Worm (Caenorhabditis elegans) whole organism, L2 larva: Measurements from ENCODE around the gene aptf-4.

Experiments
- F13H6.1 ChIP-seq: sonication (generic microtip); optimal IDR thresholded peaks from 2 replicates; lab custom pipeline; 2016; ENCODE audit warnings: missing genetic modification characterization, missing compliant biosample characterization
- R02D3.7 ChIP-seq: fragments of 150-350 bp; optimal IDR thresholded peaks from 2 replicates; lab custom pipeline; 2014; ENCODE audit warnings: missing biosample characterization, missing genetic modification characterization
- Y55F3AM.14 ChIP-seq: fragments of 200-800 bp; sonication (Bioruptor generic); optimal IDR thresholded peaks from 2 replicates; lab custom pipeline; 2018; ENCODE audit warnings: mild to moderate bottlenecking, missing genetic modification characterization, missing compliant biosample characterization
- aly-2 ChIP-seq: fragments of 150-350 bp; optimal IDR thresholded peaks from 2 replicates; lab custom pipeline; 2014; ENCODE audit warnings: missing biosample characterization, missing genetic modification characterization
- ama-1 ChIP-seq: fragments of 150-350 bp; optimal IDR thresholded peaks from 2 replicates; lab custom pipeline; 2018; ENCODE audit warnings: inconsistent platforms
- blmp-1 ChIP-seq: sonication (generic microtip); optimal IDR thresholded peaks from 2 replicates; lab custom pipeline; 2017; ENCODE audit warnings: missing genetic modification characterization, mild to moderate bottlenecking, missing compliant biosample characterization, antibody characterized with exemption, moderate library complexity; ENCODE audit not compliant: insufficient read depth
- crh-2 ChIP-seq: sonication (generic microtip); optimal IDR thresholded peaks from 2 replicates; lab custom pipeline; 2017; ENCODE audit warnings: missing biosample characterization, missing genetic modification characterization
- dmd-4 ChIP-seq: sonication (generic microtip); optimal IDR thresholded peaks from 2 replicates; lab custom pipeline; 2017; ENCODE audit warnings: missing biosample characterization, missing genetic modification characterization
- egl-27 ChIP-seq: sonication (generic microtip); optimal IDR thresholded peaks from 3 replicates; lab custom pipeline; 2017; ENCODE audit warnings: missing biosample characterization, missing genetic modification reagents, missing genetic modification characterization
- elt-1 ChIP-seq: fragments of 150-350 bp; optimal IDR thresholded peaks from 2 replicates; lab custom pipeline; 2014; ENCODE audit warnings: missing biosample characterization, missing genetic modification characterization
- elt-3 ChIP-seq: sonication (generic microtip); optimal IDR thresholded peaks from 2 replicates; lab custom pipeline; 2017; ENCODE audit warnings: missing biosample characterization, missing genetic modification characterization
- fos-1 ChIP-seq: fragments of 150-350 bp; optimal IDR thresholded peaks from 2 replicates; lab custom pipeline; 2014; ENCODE audit warnings: missing biosample characterization, missing genetic modification characterization
- gmeb-1 ChIP-seq: fragments of 150-350 bp; optimal IDR thresholded peaks from 2 replicates; lab custom pipeline; 2014; ENCODE audit warnings: missing biosample characterization, missing genetic modification characterization
- lin-13 ChIP-seq: fragments of 150-350 bp; optimal IDR thresholded peaks from 2 replicates; lab custom pipeline; 2014; ENCODE audit warnings: missing biosample characterization, missing genetic modification reagents, missing genetic modification characterization
- lin-39 ChIP-seq: fragments of 150-350 bp; optimal IDR thresholded peaks from 2 replicates; lab custom pipeline; 2014; ENCODE audit warnings: missing biosample characterization, missing genetic modification reagents, missing genetic modification characterization
- lsy-2 ChIP-seq, 2 experiments: fragments of 150-350 bp in 1 of 2; sonication (generic microtip) in 1 of 2; optimal IDR thresholded peaks; 2 replicates each; lab custom pipeline; 2014 to 2017; ENCODE audit warnings: missing biosample characterization in 2 of 2, missing genetic modification characterization in 2 of 2
- mbf-1 ChIP-seq: sonication (generic microtip); optimal IDR thresholded peaks from 2 replicates; lab custom pipeline; 2017; ENCODE audit warnings: missing biosample characterization, missing genetic modification characterization
- mdl-1 ChIP-seq, 2 experiments: fragments of 150-350 bp in 1 of 2; sonication (generic microtip) in 1 of 2; optimal IDR thresholded peaks; 2 replicates each; lab custom pipeline; 2017; ENCODE audit warnings: missing biosample characterization in 2 of 2, missing genetic modification characterization in 2 of 2
- nhr-10 ChIP-seq: sonication (generic microtip); optimal IDR thresholded peaks from 2 replicates; lab custom pipeline; 2017; ENCODE audit warnings: missing biosample characterization, missing genetic modification characterization
- nhr-11 ChIP-seq: fragments of 150-350 bp; optimal IDR thresholded peaks from 2 replicates; lab custom pipeline; 2014; ENCODE audit warnings: missing biosample characterization, missing genetic modification characterization
- nhr-12 ChIP-seq: fragments of 150-350 bp; optimal IDR thresholded peaks from 2 replicates; lab custom pipeline; 2014; ENCODE audit warnings: missing biosample characterization, missing genetic modification characterization
- nhr-25 ChIP-seq: fragments of 150-350 bp; sonication (generic microtip); optimal IDR thresholded peaks from 3 replicates; lab custom pipeline; 2014; ENCODE audit warnings: missing biosample characterization, missing genetic modification characterization
- nhr-6 ChIP-seq: fragments of 150-350 bp; optimal IDR thresholded peaks from 2 replicates; lab custom pipeline; 2014; ENCODE audit warnings: missing biosample characterization, missing genetic modification characterization
- nhr-77 ChIP-seq: fragments of 150-350 bp; optimal IDR thresholded peaks from 2 replicates; lab custom pipeline; 2014; ENCODE audit warnings: missing biosample characterization, missing genetic modification characterization
- peb-1 ChIP-seq: fragments of 150-350 bp; optimal IDR thresholded peaks from 2 replicates; lab custom pipeline; 2014; ENCODE audit warnings: missing biosample characterization, missing genetic modification characterization
- sem-4 ChIP-seq: fragments of 150-350 bp; optimal IDR thresholded peaks from 2 replicates; lab custom pipeline; 2014; ENCODE audit warnings: missing biosample characterization, missing genetic modification reagents, missing genetic modification characterization
- skn-1 ChIP-seq: sonication (generic microtip); optimal IDR thresholded peaks from 2 replicates; lab custom pipeline; 2017; ENCODE audit warnings: missing biosample characterization, missing genetic modification characterization
- sma-9 ChIP-seq, 2 experiments: fragments of 150-350 bp in 1 of 2; sonication (generic microtip) in 1 of 2; optimal IDR thresholded peaks; 2 replicates each; lab custom pipeline; 2014 to 2016; ENCODE audit warnings: missing genetic modification characterization in 2 of 2, mild to moderate bottlenecking in 1 of 2, missing biosample characterization in 1 of 2, missing compliant biosample characterization in 1 of 2, missing genetic modification reagents in 1 of 2, moderate library complexity in 1 of 2
- snpc-4 ChIP-seq: fragments of 150-350 bp; optimal IDR thresholded peaks from 2 replicates; lab custom pipeline; 2014; ENCODE audit warnings: missing biosample characterization, missing genetic modification characterization
- unc-39 ChIP-seq: fragments of 150-350 bp; optimal IDR thresholded peaks from 2 replicates; lab custom pipeline; 2014; ENCODE audit warnings: missing biosample characterization, missing genetic modification characterization
- zag-1 ChIP-seq: fragments of 150-350 bp; optimal IDR thresholded peaks from 2 replicates; lab custom pipeline; 2014; ENCODE audit warnings: missing biosample characterization, missing genetic modification characterization
- ztf-1 ChIP-seq: fragments of 200-800 bp; sonication (Bioruptor generic); conservative IDR thresholded peaks from 2 replicates; pipeline ENCODE4 v1.3.6; 2022; ENCODE audit warnings: missing genetic modification characterization, missing compliant biosample characterization
- ztf-4 ChIP-seq: fragments of 150-350 bp; optimal IDR thresholded peaks from 2 replicates; lab custom pipeline; 2014; ENCODE audit warnings: missing biosample characterization, missing genetic modification characterization

Gene aptf-4

DNA sequence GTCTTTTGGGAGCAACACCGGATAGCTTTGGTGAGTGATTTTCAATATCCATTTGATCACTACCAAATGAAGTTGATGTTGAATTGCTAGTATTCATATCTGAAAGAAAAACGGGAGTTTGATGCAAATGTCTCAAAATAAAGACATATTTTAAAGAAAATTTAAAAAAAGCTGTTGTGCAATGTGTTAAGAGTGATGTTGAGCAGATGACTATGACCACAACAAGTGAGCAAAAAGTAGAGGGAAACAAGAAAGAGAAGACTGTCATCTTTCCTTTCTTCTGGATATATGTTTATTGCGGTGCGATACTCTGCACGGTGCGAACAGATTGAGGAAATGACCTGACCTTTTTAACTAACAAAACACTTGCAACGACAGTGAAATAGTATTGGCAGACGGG is 32.6 kb downstream of the aptf-4 start, which contains the start of gene T22C8.4:
Gene T22C8.4 (minus strand): TSS at position 101 of the 400 bp plus-strand sequence.
- TF ChIP-seq ztf-1 (GFP tag; lab: Robert Waterston, UW) (no peak), nhr-11 (tag; lab: Kevin White, UChicago) (no peak), egl-27 (tag; lab: Kevin White, UChicago) (no peak), R02D3.7 (tag; lab: Kevin White, UChicago) (no peak), elt-3 (tag; lab: Kevin White, UChicago) (no peak), fos-1 (tag; lab: Kevin White, UChicago) (no peak), skn-1 (tag; lab: Kevin White, UChicago) (no peak), unc-39 (no peak), ztf-4 (tag; lab: Kevin White, UChicago) (no peak), mbf-1 (tag; lab: Kevin White, UChicago) (no peak)

DNA sequence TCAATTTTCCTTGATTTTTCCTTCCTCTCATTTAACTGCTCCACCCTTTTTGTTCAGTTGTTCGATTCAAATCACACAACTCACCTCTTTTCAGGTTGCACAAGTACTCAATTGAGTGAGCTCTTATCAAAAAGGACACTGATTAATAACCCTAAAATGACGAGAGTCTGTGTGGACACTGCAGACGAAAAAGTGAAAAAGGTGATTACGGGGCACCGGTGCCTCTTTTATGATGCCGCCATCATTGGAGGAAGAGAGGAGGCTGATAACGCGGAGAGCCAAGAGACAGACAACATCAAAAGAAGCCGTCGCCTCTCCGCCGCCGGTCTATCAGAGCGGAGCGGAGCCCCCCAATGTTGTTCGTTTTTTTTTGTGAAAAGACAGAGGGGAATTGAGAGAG is 34.4 kb downstream of the aptf-4 start, which contains the start of gene sptf-2:
Gene sptf-2 (plus strand): TSS at position 297 of the 400 bp plus-strand sequence.
- no peak for TF ChIP-seq dmd-4 (tag; lab: Kevin White, UChicago)
- TF ChIP-seq F13H6.1 (tag; lab: Kevin White, UChicago), result peak; percentile 5
- TF ChIP-seq nhr-10 (tag; lab: Kevin White, UChicago), result no peak
- no peak for TF ChIP-seq snpc-4 (tag; lab: Kevin White, UChicago)
- no peak for TF ChIP-seq unc-39
- TF ChIP-seq sem-4 (tag; lab: Kevin White, UChicago), result no peak
- no peak for TF ChIP-seq nhr-77
- TF ChIP-seq aly-2 (tag; lab: Kevin White, UChicago), result no peak
- no peak for TF ChIP-seq zag-1 (tag; lab: Kevin White, UChicago)
- TF ChIP-seq crh-2, result peak; percentile 29
- TF ChIP-seq sma-9 (GFP tag; optimal IDR thresholded peaks at IDR 0.05; lab: Kevin White, UChicago), result peak; percentile 1
- no peak for TF ChIP-seq sma-9 (tag; optimal IDR thresholded peaks at IDR 0.05; lab: Kevin White, UChicago)
- TF ChIP-seq fos-1 (tag; lab: Kevin White, UChicago), result peak; percentile 97
- no peak for TF ChIP-seq egl-27 (tag; lab: Kevin White, UChicago)
- no peak for TF ChIP-seq R02D3.7 (tag; lab: Kevin White, UChicago)
- TF ChIP-seq gmeb-1 (tag; lab: Kevin White, UChicago), result peak; percentile 9
- TF ChIP-seq, all 48 proteins: peak for 5

DNA sequence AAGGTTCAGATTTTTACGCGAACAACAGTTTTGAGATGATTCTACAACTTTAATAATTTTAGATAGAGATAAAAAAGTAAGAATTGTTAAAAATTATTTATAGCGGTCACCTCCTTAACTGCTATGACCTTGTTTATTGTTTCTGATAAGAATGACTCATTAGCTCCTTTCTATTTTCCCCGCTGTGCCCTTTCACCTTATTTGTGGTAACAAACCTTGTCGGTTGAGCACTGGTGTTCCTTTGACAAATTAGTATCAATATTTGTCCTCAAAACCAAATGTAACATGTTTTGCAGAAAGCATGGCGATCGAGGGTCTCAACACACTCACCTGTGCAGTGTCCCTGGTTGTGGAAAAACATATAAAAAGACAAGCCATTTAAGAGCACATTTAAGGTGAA is 35.8 kb downstream of the aptf-4 start:
- no peak for TF ChIP-seq fos-1 (tag; lab: Kevin White, UChicago)
- TF ChIP-seq sem-4 (tag; lab: Kevin White, UChicago), result no peak
- TF ChIP-seq peb-1, result no peak
- no peak for TF ChIP-seq nhr-12 (tag; lab: Kevin White, UChicago)
- TF ChIP-seq nhr-11 (tag; lab: Kevin White, UChicago), result no peak
- no peak for TF ChIP-seq nhr-25
- no peak for TF ChIP-seq elt-1 (tag; lab: Kevin White, UChicago)
- TF ChIP-seq blmp-1 (tag; lab: Kevin White, UChicago), result no peak
- TF ChIP-seq F13H6.1 (tag; lab: Kevin White, UChicago), result no peak

DNA sequence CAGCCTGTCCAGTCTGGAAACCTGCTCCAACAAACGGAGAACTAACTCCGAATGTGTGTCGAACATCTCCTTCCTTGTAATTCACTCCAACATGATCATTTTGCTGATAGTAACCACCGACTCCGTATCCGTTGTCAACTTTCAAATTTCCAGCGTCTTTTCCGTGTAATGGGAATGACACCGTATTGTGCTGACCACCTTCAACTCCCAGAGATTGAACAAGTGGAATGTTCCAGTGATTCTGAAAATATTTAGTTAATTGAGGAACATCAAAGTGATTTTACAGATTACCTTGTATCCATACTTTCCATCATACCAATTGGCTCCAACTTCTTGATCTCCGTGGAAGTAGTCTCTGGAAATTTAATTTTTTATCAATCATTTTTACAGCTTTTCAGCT is 37.1 kb downstream of the aptf-4 start:
- no peak for TF ChIP-seq nhr-10 (tag; lab: Kevin White, UChicago)
- no peak for TF ChIP-seq Y55F3AM.14
- TF ChIP-seq F13H6.1 (tag; lab: Kevin White, UChicago), result no peak
- no peak for TF ChIP-seq ama-1 (lab: Kevin White, UChicago)
- TF ChIP-seq lsy-2 (tag; optimal IDR thresholded peaks at IDR 0.05; lab: Kevin White, UChicago), result no peak
- TF ChIP-seq lin-39 (tag; lab: Kevin White, UChicago), result no peak
- no peak for TF ChIP-seq dmd-4 (tag; lab: Kevin White, UChicago)
- TF ChIP-seq egl-27 (tag; lab: Kevin White, UChicago), result no peak

DNA sequence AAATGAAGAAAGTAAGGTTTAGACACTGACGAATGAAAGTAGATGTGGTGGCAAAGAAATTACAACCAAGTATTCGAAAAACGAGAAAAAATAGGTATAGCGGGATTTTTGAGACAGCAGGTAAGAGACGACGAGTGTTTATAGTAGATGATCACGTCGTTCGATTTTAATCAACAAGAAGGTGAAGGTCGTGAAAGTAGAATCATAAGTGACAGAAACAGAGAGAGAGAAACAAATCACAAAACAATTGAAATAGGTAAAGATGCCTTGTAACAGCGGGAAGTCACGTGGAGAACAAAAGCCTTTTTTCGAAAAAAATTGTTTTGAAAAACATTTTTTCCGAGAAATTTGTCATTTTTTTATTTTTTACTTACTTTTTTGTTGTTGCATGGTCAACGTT is 39.3 kb downstream of the aptf-4 start, which contains the start of gene T22C8.6:
Gene T22C8.6 (minus strand): TSS at position 194 of the 400 bp plus-strand sequence.
- no peak for TF ChIP-seq ztf-1 (GFP tag; lab: Robert Waterston, UW)
- no peak for TF ChIP-seq lin-13
- TF ChIP-seq blmp-1 (tag; lab: Kevin White, UChicago), result peak; percentile 17
- TF ChIP-seq dmd-4 (tag; lab: Kevin White, UChicago), result no peak
- TF ChIP-seq nhr-12 (tag; lab: Kevin White, UChicago), result no peak
- TF ChIP-seq mdl-1 (tag; optimal IDR thresholded peaks at IDR 0.05; lab: Kevin White, UChicago), result no peak
- TF ChIP-seq nhr-6 (tag; lab: Kevin White, UChicago), result no peak
- TF ChIP-seq nhr-25, result no peak
- no peak for TF ChIP-seq F13H6.1 (tag; lab: Kevin White, UChicago)
